Fruit fly (Drosophila melanogaster): Measurements from ENCODE around the gene Rab9D.

Rab9D gene

dm6 chrX:10628874-10629273 is 40.0 kb downstream of the Rab9D start:
- TF ChIP-seq Lpt (GFP tag; optimal IDR thresholded peaks at IDR 0.05): no peak
- TF ChIP-seq fd59A (GFP tag; optimal IDR thresholded peaks at IDR 0.05): no peak
- peak; percentile 65 for TF ChIP-seq Smox (GFP tag; optimal IDR thresholded peaks at IDR 0.05)
- TF ChIP-seq Sox15 (GFP tag; optimal IDR thresholded peaks at IDR 0.05): peak; percentile 12
- TF ChIP-seq CG31627 (GFP tag; optimal IDR thresholded peaks at IDR 0.05): peak; percentile 36
- TF ChIP-seq Ets96B (tag; optimal IDR thresholded peaks at IDR 0.05): peak; percentile 36
- peak; percentile 68 for TF ChIP-seq Met (GFP tag; optimal IDR thresholded peaks at IDR 0.05)
- peak; percentile 46 for TF ChIP-seq Sox102F (GFP tag; optimal IDR thresholded peaks at IDR 0.05)
- TF ChIP-seq CG6276 (GFP tag; optimal IDR thresholded peaks at IDR 0.05): peak; percentile 5
- TF ChIP-seq vri (GFP tag; optimal IDR thresholded peaks at IDR 0.05): no peak
- TF ChIP-seq Hr38 (GFP tag; optimal IDR thresholded peaks at IDR 0.05): no peak
- peak; percentile 48 for TF ChIP-seq Eip75B (GFP tag; optimal IDR thresholded peaks at IDR 0.05)
- TF ChIP-seq CG8119 (GFP tag; IDR thresholded peaks at IDR 0.05): no peak
- peak; percentile 56 for TF ChIP-seq CG3919 (GFP tag; optimal IDR thresholded peaks at IDR 0.05)
- peak; percentile 27 for TF ChIP-seq net (GFP tag; optimal IDR thresholded peaks at IDR 0.05)
- no peak for TF ChIP-seq dac (GFP tag; optimal IDR thresholded peaks at IDR 0.05)
- TF ChIP-seq CG6854 (GFP tag; optimal IDR thresholded peaks at IDR 0.05): no peak
- peak; percentile 45 for TF ChIP-seq Sox14 (GFP tag; optimal IDR thresholded peaks at IDR 0.05)
- TF ChIP-seq dsx (GFP tag; optimal IDR thresholded peaks at IDR 0.05; ENCODE audit: poor library complexity, severe bottlenecking): peak; percentile 20
- TF ChIP-seq Hr39 (GFP tag; optimal IDR thresholded peaks at IDR 0.05): peak; percentile 50
- TF ChIP-seq svp (GFP tag): peak; percentile 72
- no peak for TF ChIP-seq eg (GFP tag; IDR thresholded peaks at IDR 0.05)
- no peak for TF ChIP-seq CG8319 (GFP tag; optimal IDR thresholded peaks at IDR 0.05)
- TF ChIP-seq Eip78C (GFP tag): peak; percentile 91
- no peak for TF ChIP-seq Blimp-1 (GFP tag; optimal IDR thresholded peaks at IDR 0.05)
- no peak for TF ChIP-seq Eip93F (GFP tag; optimal IDR thresholded peaks at IDR 0.05)
- TF ChIP-seq lz (GFP tag; optimal IDR thresholded peaks at IDR 0.05): peak; percentile 65
- peak; percentile 30 for TF ChIP-seq CG7368 (GFP tag; optimal IDR thresholded peaks at IDR 0.05)
- peak; percentile 42 for TF ChIP-seq CG10631 (GFP tag; optimal IDR thresholded peaks at IDR 0.05)
- TF ChIP-seq CG11902 (GFP tag; optimal IDR thresholded peaks at IDR 0.05): peak; percentile 2
- TF ChIP-seq topi (GFP tag; optimal IDR thresholded peaks at IDR 0.05): peak; percentile 64
- peak; percentile 9 for TF ChIP-seq spab (GFP tag; optimal IDR thresholded peaks at IDR 0.05)
- TF ChIP-seq CG6808 (GFP tag; optimal IDR thresholded peaks at IDR 0.05): peak; percentile 28
- TF ChIP-seq CG34406 (GFP tag; optimal IDR thresholded peaks at IDR 0.05): peak; percentile 37
- TF ChIP-seq Gug (GFP tag; IDR thresholded peaks at IDR 0.05): no peak
- peak; percentile 41 for TF ChIP-seq OdsH (GFP tag; optimal IDR thresholded peaks at IDR 0.05)
- TF ChIP-seq CG9139 (GFP tag; optimal IDR thresholded peaks at IDR 0.05): no peak
- TF ChIP-seq CG6163 (GFP tag; IDR thresholded peaks at IDR 0.05): no peak
- peak; percentile 29 for TF ChIP-seq Ets21C (GFP tag; optimal IDR thresholded peaks at IDR 0.05)
- TF ChIP-seq fd85E (GFP tag; optimal IDR thresholded peaks at IDR 0.05): no peak
- peak; percentile 52 for TF ChIP-seq CG8632 (GFP tag; optimal IDR thresholded peaks at IDR 0.05)
- TF ChIP-seq esn (GFP tag; optimal IDR thresholded peaks at IDR 0.05): peak; percentile 74
- peak; percentile 58 for TF ChIP-seq CG10669 (GFP tag; optimal IDR thresholded peaks at IDR 0.05)
- no peak for TF ChIP-seq CG11294 (GFP tag; IDR thresholded peaks at IDR 0.05)
- peak in 1 of 2 experiments; percentile 20 for TF ChIP-seq salr (GFP tag; optimal IDR thresholded peaks at IDR 0.05)
- TF ChIP-seq CG3032 (tag; optimal IDR thresholded peaks at IDR 0.05): peak; percentile 30
- no peak for TF ChIP-seq CG16779 (tag; optimal IDR thresholded peaks at IDR 0.05)
- peak; percentile 40 for TF ChIP-seq Hr4 (GFP tag; optimal IDR thresholded peaks at IDR 0.05)
- peak; percentile 39 for TF ChIP-seq achi (GFP tag; optimal IDR thresholded peaks at IDR 0.05)
- peak; percentile 24 for TF ChIP-seq CG4318 (GFP tag; optimal IDR thresholded peaks at IDR 0.05)
- TF ChIP-seq cyc (GFP tag; optimal IDR thresholded peaks at IDR 0.05): peak; percentile 47
- peak; percentile 49 for TF ChIP-seq CG32006 (GFP tag; optimal IDR thresholded peaks at IDR 0.05)
- no peak for TF ChIP-seq fkh (GFP tag; optimal IDR thresholded peaks at IDR 0.05)

Data from whole organism, prepupa.